Worm (Caenorhabditis elegans): Measurements from ENCODE around the gene sir-2.2.

DNA sequence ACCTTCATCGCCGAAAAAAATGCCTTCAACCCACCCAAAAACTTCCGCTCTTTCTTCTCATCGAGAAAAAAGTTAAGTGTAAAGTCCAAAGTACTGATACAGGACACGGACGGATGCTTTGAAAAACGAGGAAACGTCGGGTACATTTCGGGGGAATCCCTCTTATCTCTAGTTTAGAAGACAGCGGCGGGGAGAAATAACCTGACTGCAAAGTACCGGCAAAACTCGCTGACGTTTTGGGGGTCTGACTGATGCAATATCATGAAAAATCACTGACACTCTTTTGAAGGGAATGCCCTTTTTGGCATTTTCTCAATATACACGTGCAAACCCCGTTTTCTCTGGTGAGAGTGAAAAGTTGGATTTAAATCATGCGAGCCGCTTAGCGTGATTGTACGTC, 28.6 kb downstream of the sir-2.2 start:
- peak; percentile 21 for TF ChIP-seq pha-4 (tag; optimal IDR thresholded peaks at IDR 0.05)
- no peak for TF ChIP-seq ceh-28 (tag; optimal IDR thresholded peaks at IDR 0.05)
- no peak for TF ChIP-seq nhr-77 (tag; optimal IDR thresholded peaks at IDR 0.05)
- no peak for TF ChIP-seq ama-1 (optimal IDR thresholded peaks at IDR 0.05)
- TF ChIP-seq nhr-11 (tag; optimal IDR thresholded peaks at IDR 0.05): peak; percentile 45
- TF ChIP-seq lin-39 (tag; optimal IDR thresholded peaks at IDR 0.05): no peak
- TF ChIP-seq jun-1 (tag; optimal IDR thresholded peaks at IDR 0.05): peak; percentile 87
- TF ChIP-seq nhr-237 (tag; optimal IDR thresholded peaks at IDR 0.05): no peak
- TF ChIP-seq mdl-1 (tag; optimal IDR thresholded peaks at IDR 0.05): peak; percentile 86
- peak; percentile 45 for TF ChIP-seq R02D3.7 (tag; optimal IDR thresholded peaks at IDR 0.05)
- no peak for TF ChIP-seq ceh-16 (tag; optimal IDR thresholded peaks at IDR 0.05)
- peak; percentile 85 for TF ChIP-seq egl-27 (tag; optimal IDR thresholded peaks at IDR 0.05)
